Fruit fly (Drosophila melanogaster) whole organism, embryonic: ENCODE measurements around the gene Irbp.
A peak's percentile ranks its signal among the peaks of the same experiment; 100 is the strongest.

Experiments
- Asciz ChIP-seq: fragments of 200-800 bp; sonication (Bioruptor generic); optimal IDR thresholded peaks from 2 replicates; lab custom pipeline; 2017; ENCODE audit warnings: missing biosample characterization, mild to moderate bottlenecking, missing genetic modification characterization, missing genetic modification reagents
- B-H1 ChIP-seq: fragments of 200-800 bp; sonication (Bioruptor generic); IDR thresholded peaks from 3 replicates; pipeline ENCODE4 v1.3.6; 2022; ENCODE audit warnings: missing biosample characterization, missing genetic modification characterization
- Bgb ChIP-seq: fragments of 200-800 bp; sonication (Bioruptor generic); IDR thresholded peaks from 2 replicates; pipeline ENCODE4 v1.3.6; 2022; ENCODE audit warnings: missing biosample characterization, missing genetic modification characterization; ENCODE audit not compliant: partially characterized antibody
- CG10209 ChIP-seq: fragments of 200-800 bp; sonication (Bioruptor generic); optimal IDR thresholded peaks from 3 replicates; lab custom pipeline; 2017; ENCODE audit warnings: missing biosample characterization, mild to moderate bottlenecking, missing genetic modification characterization, missing genetic modification reagents
- CG11093 ChIP-seq: fragments of 200-800 bp; sonication (Bioruptor generic); IDR thresholded peaks from 3 replicates; pipeline ENCODE4 v1.3.6; 2022; ENCODE audit warnings: missing biosample characterization, missing genetic modification characterization
- CG11456 ChIP-seq: fragments of 200-800 bp; sonication (Bioruptor generic); IDR thresholded peaks from 3 replicates; pipeline ENCODE4 v1.3.6; 2022; ENCODE audit warnings: missing biosample characterization, missing genetic modification characterization
- CG11560 ChIP-seq: fragments of 200-800 bp; sonication (Bioruptor generic); IDR thresholded peaks from 3 replicates; pipeline ENCODE4 v1.3.6; 2022; ENCODE audit warnings: missing biosample characterization, missing genetic modification characterization
- CG1233 ChIP-seq: fragments of 200-800 bp; sonication (Bioruptor generic); optimal IDR thresholded peaks from 4 replicates; lab custom pipeline; 2018; ENCODE audit warnings: missing biosample characterization, mild to moderate bottlenecking, missing genetic modification characterization
- CG13287 ChIP-seq: fragments of 200-800 bp; sonication (Bioruptor generic); IDR thresholded peaks from 2 replicates; pipeline ENCODE4 v1.3.6; 2022; ENCODE audit warnings: missing biosample characterization, missing genetic modification characterization; ENCODE audit not compliant: partially characterized antibody
- CG13775 ChIP-seq: fragments of 200-800 bp; sonication (Bioruptor generic); optimal IDR thresholded peaks from 3 replicates; lab custom pipeline; 2017; ENCODE audit warnings: missing biosample characterization, mild to moderate bottlenecking, missing genetic modification characterization
- CG13894 ChIP-seq: fragments of 200-800 bp; sonication (Bioruptor generic); optimal IDR thresholded peaks from 3 replicates; lab custom pipeline; 2018; ENCODE audit warnings: missing biosample characterization, mild to moderate bottlenecking, missing genetic modification characterization, moderate library complexity
- CG14014 ChIP-seq: fragments of 200-800 bp; sonication (Bioruptor generic); IDR thresholded peaks from 2 replicates; pipeline ENCODE4 v1.3.6; 2022; ENCODE audit warnings: missing biosample characterization, missing genetic modification characterization
- CG15696 ChIP-seq: fragments of 200-800 bp; sonication (Bioruptor generic); optimal IDR thresholded peaks from 2 replicates; lab custom pipeline; 2019; ENCODE audit warnings: missing biosample characterization, mild to moderate bottlenecking, missing genetic modification characterization, moderate library complexity
- CG2129 ChIP-seq: fragments of 200-800 bp; sonication (Bioruptor generic); IDR thresholded peaks from 2 replicates; pipeline ENCODE4 v1.3.6; 2022; ENCODE audit warnings: missing biosample characterization, missing genetic modification characterization; ENCODE audit not compliant: partially characterized antibody
- CG2875 ChIP-seq: fragments of 200-800 bp; sonication (Bioruptor generic); optimal IDR thresholded peaks from 2 replicates; lab custom pipeline; 2017; ENCODE audit warnings: missing biosample characterization, mild to moderate bottlenecking, missing genetic modification characterization, missing genetic modification reagents
- CG34224 ChIP-seq: fragments of 200-800 bp; sonication (Bioruptor generic); IDR thresholded peaks from 3 replicates; pipeline ENCODE4 v1.3.6; 2022; ENCODE audit warnings: missing biosample characterization, missing genetic modification characterization; ENCODE audit not compliant: partially characterized antibody
- CG3726 ChIP-seq: fragments of 200-800 bp; sonication (Bioruptor generic); IDR thresholded peaks from 3 replicates; pipeline ENCODE4, ENCODE4 v1.3.6; 2022; ENCODE audit warnings: missing biosample characterization, missing genetic modification characterization
- CG4328 ChIP-seq: fragments of 200-800 bp; sonication (Bioruptor generic); optimal IDR thresholded peaks from 3 replicates; lab custom pipeline; 2017; ENCODE audit warnings: missing biosample characterization, missing genetic modification reagents, missing genetic modification characterization
- CG4424 ChIP-seq: fragments of 200-800 bp; sonication (Bioruptor generic); optimal IDR thresholded peaks from 3 replicates; lab custom pipeline; 2016; ENCODE audit warnings: missing biosample characterization, missing genetic modification characterization
- CG7928 ChIP-seq: fragments of 200-800 bp; sonication (Bioruptor generic); optimal IDR thresholded peaks from 2 replicates; lab custom pipeline; 2017; ENCODE audit warnings: missing biosample characterization, mild to moderate bottlenecking, missing genetic modification characterization
- CG8281 ChIP-seq: fragments of 200-800 bp; sonication (Bioruptor generic); optimal IDR thresholded peaks from 2 replicates; lab custom pipeline; 2018; ENCODE audit warnings: missing biosample characterization, mild to moderate bottlenecking, missing genetic modification characterization, moderate library complexity
- CG9437 ChIP-seq: fragments of 200-800 bp; sonication (Bioruptor generic); optimal IDR thresholded peaks from 2 replicates; lab custom pipeline; 2018; ENCODE audit warnings: missing biosample characterization, mild to moderate bottlenecking, missing genetic modification characterization
- CG9817 ChIP-seq: fragments of 200-800 bp; sonication (Bioruptor generic); optimal IDR thresholded peaks from 2 replicates; lab custom pipeline; 2018; ENCODE audit warnings: missing biosample characterization, mild to moderate bottlenecking, missing genetic modification characterization, moderate library complexity
- Drgx ChIP-seq: fragments of 200-800 bp; sonication (Bioruptor generic); IDR thresholded peaks from 2 replicates; pipeline ENCODE4 v1.3.6; 2022; ENCODE audit warnings: missing biosample characterization, missing genetic modification characterization
- Fer2 ChIP-seq: fragments of 200-800 bp; sonication (Bioruptor generic); optimal IDR thresholded peaks from 2 replicates; lab custom pipeline; 2018; ENCODE audit warnings: missing biosample characterization, mild to moderate bottlenecking, missing genetic modification characterization, moderate library complexity
- HmgZ ChIP-seq: fragments of 200-800 bp; sonication (Bioruptor generic); optimal IDR thresholded peaks from 2 replicates; lab custom pipeline; 2018; ENCODE audit warnings: missing biosample characterization, mild to moderate bottlenecking, missing genetic modification characterization
- Max ChIP-seq: fragments of 200-800 bp; sonication (Bioruptor generic); optimal IDR thresholded peaks from 2 replicates; lab custom pipeline; 2016; ENCODE audit warnings: missing biosample characterization, mild to moderate bottlenecking, missing genetic modification characterization
- Mes4 ChIP-seq: fragments of 200-800 bp; sonication (Bioruptor generic); optimal IDR thresholded peaks from 2 replicates; lab custom pipeline; 2016; ENCODE audit warnings: missing biosample characterization, missing genetic modification characterization
- NC2β ChIP-seq: fragments of 200-800 bp; sonication (Bioruptor generic); optimal IDR thresholded peaks from 2 replicates; lab custom pipeline; 2016; ENCODE audit warnings: missing biosample characterization, missing genetic modification characterization
- NfI ChIP-seq: fragments of 200-800 bp; sonication (Bioruptor generic); optimal IDR thresholded peaks from 3 replicates; lab custom pipeline; 2018; ENCODE audit warnings: missing biosample characterization, mild to moderate bottlenecking, missing genetic modification characterization, moderate library complexity
- Opbp ChIP-seq: fragments of 200-800 bp; sonication (Bioruptor generic); IDR thresholded peaks from 3 replicates; pipeline ENCODE4 v1.3.6; 2022; ENCODE audit warnings: missing biosample characterization, missing genetic modification characterization; ENCODE audit not compliant: partially characterized antibody
- Ptx1 ChIP-seq: fragments of 200-800 bp; sonication (Bioruptor generic); IDR thresholded peaks from 2 replicates; pipeline ENCODE4 v1.3.6; 2022; ENCODE audit warnings: missing biosample characterization, missing genetic modification characterization
- Ravus ChIP-seq: fragments of 200-800 bp; sonication (Bioruptor generic); IDR thresholded peaks from 2 replicates; pipeline ENCODE4 v1.3.6; 2022; ENCODE audit warnings: missing biosample characterization, missing genetic modification characterization
- chn ChIP-seq: fragments of 200-800 bp; sonication (Bioruptor generic); optimal IDR thresholded peaks from 2 replicates; lab custom pipeline; 2016; ENCODE audit warnings: missing biosample characterization, missing genetic modification characterization
- cwo ChIP-seq: fragments of 200-800 bp; sonication (Bioruptor generic); optimal IDR thresholded peaks from 3 replicates; lab custom pipeline; 2017; ENCODE audit warnings: missing biosample characterization, missing genetic modification characterization, mild to moderate bottlenecking, moderate library complexity, missing genetic modification reagents
- dm ChIP-seq: fragments of 200-800 bp; sonication (Bioruptor generic); optimal IDR thresholded peaks from 3 replicates; lab custom pipeline; 2016; ENCODE audit warnings: missing biosample characterization, missing genetic modification characterization
- dmrt99B ChIP-seq: fragments of 200-800 bp; sonication (Bioruptor generic); optimal IDR thresholded peaks from 2 replicates; lab custom pipeline; 2018; ENCODE audit warnings: missing biosample characterization, mild to moderate bottlenecking, missing genetic modification characterization, moderate library complexity
- fd3F ChIP-seq: fragments of 200-800 bp; sonication (Bioruptor generic); optimal IDR thresholded peaks from 2 replicates; lab custom pipeline; 2018; ENCODE audit warnings: missing biosample characterization, mild to moderate bottlenecking, missing genetic modification characterization, moderate library complexity
- grau ChIP-seq: fragments of 200-800 bp; optimal IDR thresholded peaks from 3 replicates; lab custom pipeline; 2019; ENCODE audit warnings: missing biosample characterization, mild to moderate bottlenecking, missing genetic modification characterization, moderate library complexity
- h ChIP-seq: fragments of >200 bp; optimal IDR thresholded peaks from 2 replicates; lab custom pipeline; 2017
- ham ChIP-seq: fragments of 200-800 bp; sonication (Bioruptor generic); IDR thresholded peaks from 2 replicates; pipeline ENCODE4 v1.3.6; 2022; ENCODE audit warnings: missing biosample characterization, missing genetic modification characterization
- her ChIP-seq: fragments of 200-800 bp; sonication (Bioruptor generic); optimal IDR thresholded peaks from 2 replicates; lab custom pipeline; 2016; ENCODE audit warnings: missing biosample characterization, missing genetic modification characterization
- hkb ChIP-seq, 2 experiments: fragments of 200-800 bp in 1 of 2; fragments of >200 bp in 1 of 2; sonication (Bioruptor generic) in 1 of 2; IDR thresholded peaks in 1 of 2; optimal IDR thresholded peaks in 1 of 2; 2 replicates each; pipeline versions ENCODE4 v1.3.6 to Lab custom; 2017 to 2022; ENCODE audit warnings: missing biosample characterization in 1 of 2, missing genetic modification characterization in 1 of 2
- luna ChIP-seq: fragments of 200-800 bp; sonication (Bioruptor generic); optimal IDR thresholded peaks from 2 replicates; lab custom pipeline; 2016; ENCODE audit warnings: missing biosample characterization, missing genetic modification characterization
- nom ChIP-seq: fragments of 200-800 bp; sonication (Bioruptor generic); optimal IDR thresholded peaks from 2 replicates; lab custom pipeline; 2017; ENCODE audit warnings: missing biosample characterization, missing genetic modification characterization, mild to moderate bottlenecking, moderate library complexity, missing genetic modification reagents
- slp2 ChIP-seq: fragments of 200-800 bp; sonication (Bioruptor generic); optimal IDR thresholded peaks from 2 replicates; lab custom pipeline; 2016; ENCODE audit warnings: missing biosample characterization, missing genetic modification characterization
- tx ChIP-seq: fragments of 200-800 bp; sonication (Bioruptor generic); optimal IDR thresholded peaks from 2 replicates; lab custom pipeline; 2016; ENCODE audit warnings: missing biosample characterization, missing genetic modification characterization
- wdn ChIP-seq: fragments of 200-800 bp; sonication (Bioruptor generic); IDR thresholded peaks from 2 replicates; pipeline ENCODE4 v1.3.6; 2022; ENCODE audit warnings: missing biosample characterization, missing genetic modification characterization
- zfh1 ChIP-seq: fragments of 200-800 bp; sonication (Bioruptor generic); IDR thresholded peaks from 3 replicates; pipeline ENCODE4 v1.3.6; 2022; ENCODE audit warnings: missing biosample characterization, missing genetic modification characterization

Irbp gene

DNA sequence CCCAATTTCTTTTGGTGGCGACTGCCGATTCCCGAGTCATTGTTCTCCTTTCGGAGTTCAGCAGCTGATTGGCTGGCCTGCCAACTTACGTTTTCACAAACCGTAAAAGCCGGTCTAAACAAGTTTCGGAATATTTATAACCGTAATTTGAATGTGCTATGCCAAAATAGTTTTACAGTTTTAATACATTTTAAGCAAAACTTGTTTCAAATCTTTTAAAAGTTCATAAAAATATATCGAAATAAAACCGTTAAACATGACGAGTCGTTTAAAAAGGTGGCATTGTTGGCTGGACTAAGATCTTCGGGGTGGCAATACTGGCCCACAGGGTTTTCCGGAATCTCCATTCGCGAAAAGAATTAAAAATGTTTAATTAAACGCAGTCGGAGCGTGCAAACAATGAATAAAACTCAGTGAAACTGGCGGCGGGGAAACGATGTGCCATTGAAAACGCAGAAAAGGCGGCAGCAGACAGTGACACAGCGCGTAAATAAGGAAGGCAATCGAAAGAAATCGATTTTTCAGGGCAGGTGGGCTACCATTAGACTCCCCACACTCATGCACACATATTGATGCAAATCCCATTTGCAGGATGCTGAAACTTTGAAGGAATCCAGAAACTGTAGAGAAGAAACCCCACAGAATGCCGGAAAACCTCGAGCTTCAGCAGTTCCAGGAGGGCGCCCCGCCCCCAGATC lies 25.8 kb downstream of the Irbp start, which contains the start of the genes Exd2 and CG5281 (continued):
- TF ChIP-seq cwo: peak; percentile 16
- TF ChIP-seq CG2875: no peak
- no peak for TF ChIP-seq luna (GFP tag; lab: Kevin White, UChicago)
- no peak for TF ChIP-seq Drgx (GFP tag; lab: Robert Waterston, UW)
- TF ChIP-seq CG11560 (tag; lab: Robert Waterston, UW): no peak
- TF ChIP-seq Bgb (GFP tag; lab: Robert Waterston, UW): 0 out of 2 replicates have a peak, but pooled peaks have one; percentile 9
- TF ChIP-seq chn: peak; percentile 59
- TF ChIP-seq CG4328 (GFP tag; lab: Kevin White, UChicago): peak; percentile 53
- peak; percentile 56 for TF ChIP-seq Max (GFP tag; lab: Kevin White, UChicago)
- peak; percentile 51 for TF ChIP-seq HmgZ (tag; lab: Kevin White, UChicago)
- peak; percentile 21 for TF ChIP-seq CG15696 (tag; lab: Kevin White, UChicago)
- no peak for TF ChIP-seq h (lab: Kevin White, UChicago)
- TF ChIP-seq Ravus (GFP tag; lab: Robert Waterston, UW): no peak
- TF ChIP-seq NC2β: peak; percentile 51
- TF ChIP-seq CG8281 (tag; lab: Kevin White, UChicago): no peak
- TF ChIP-seq dm: peak; percentile 60
- TF ChIP-seq CG14014: no peak
- TF ChIP-seq Mes4 (GFP tag; lab: Kevin White, UChicago): peak; percentile 46
- TF ChIP-seq ham (GFP tag; lab: Robert Waterston, UW): no peak
- peak; percentile 68 for TF ChIP-seq grau (tag; lab: Kevin White, UChicago)
- TF ChIP-seq Asciz (GFP tag; lab: Kevin White, UChicago): no peak
- no peak for TF ChIP-seq wdn (GFP tag; lab: Robert Waterston, UW)
- TF ChIP-seq CG11456 (GFP tag; lab: Robert Waterston, UW): no peak
- peak; percentile 36 for TF ChIP-seq slp2 (GFP tag; lab: Kevin White, UChicago)
- TF ChIP-seq her: peak; percentile 24
- TF ChIP-seq CG7928 (GFP tag; lab: Kevin White, UChicago): peak; percentile 36
- TF ChIP-seq CG9437 (GFP tag; lab: Kevin White, UChicago): peak; percentile 21
- peak; percentile 22 for TF ChIP-seq Fer2 (tag; lab: Kevin White, UChicago)
- peak; percentile 46; the same call in 1 of the 3 replicates for TF ChIP-seq zfh1 (GFP tag; lab: Robert Waterston, UW)
- TF ChIP-seq Opbp (GFP tag; lab: Robert Waterston, UW): no peak
- TF ChIP-seq CG2129 (GFP tag; lab: Robert Waterston, UW): no peak
- peak; percentile 50 for TF ChIP-seq CG9817 (tag; lab: Kevin White, UChicago)
- TF ChIP-seq CG1233 (GFP tag; lab: Kevin White, UChicago): peak; percentile 9
- TF ChIP-seq fd3F (GFP tag; lab: Kevin White, UChicago): peak; percentile 24
- peak; percentile 71 for TF ChIP-seq NfI (GFP tag; lab: Kevin White, UChicago)
- TF ChIP-seq Ptx1 (GFP tag; lab: Robert Waterston, UW): peak; percentile 37; the same call in 1 of the 2 replicates
- TF ChIP-seq tx: peak; percentile 62
- TF ChIP-seq CG11093: no peak
- TF ChIP-seq dmrt99B (tag; lab: Kevin White, UChicago): no peak
- no peak for TF ChIP-seq CG3726 (GFP tag; lab: Robert Waterston, UW)
- peak; percentile 57 for TF ChIP-seq hkb (optimal IDR thresholded peaks at IDR 0.05; lab: Kevin White, UChicago)
- TF ChIP-seq hkb (GFP tag; IDR thresholded peaks at IDR 0.05; lab: Robert Waterston, UW): no peak
- TF ChIP-seq CG13287 (GFP tag; lab: Robert Waterston, UW): peak; percentile 54; the same call in 1 of the 2 replicates
- TF ChIP-seq B-H1: no peak
- TF ChIP-seq CG13894 (tag; lab: Kevin White, UChicago): peak; percentile 17
- peak; percentile 61 for TF ChIP-seq CG13775 (GFP tag; lab: Kevin White, UChicago)
- peak; percentile 42 for TF ChIP-seq CG10209 (GFP tag; lab: Kevin White, UChicago)
- peak; percentile 43 for TF ChIP-seq CG4424 (GFP tag; lab: Kevin White, UChicago)
- TF ChIP-seq nom: no peak
- peak; percentile 55; the same call in 1 of the 3 replicates for TF ChIP-seq CG34224 (GFP tag; lab: Robert Waterston, UW)
